Worm (Caenorhabditis elegans): ENCODE results near the gene mab-10.

DNA sequence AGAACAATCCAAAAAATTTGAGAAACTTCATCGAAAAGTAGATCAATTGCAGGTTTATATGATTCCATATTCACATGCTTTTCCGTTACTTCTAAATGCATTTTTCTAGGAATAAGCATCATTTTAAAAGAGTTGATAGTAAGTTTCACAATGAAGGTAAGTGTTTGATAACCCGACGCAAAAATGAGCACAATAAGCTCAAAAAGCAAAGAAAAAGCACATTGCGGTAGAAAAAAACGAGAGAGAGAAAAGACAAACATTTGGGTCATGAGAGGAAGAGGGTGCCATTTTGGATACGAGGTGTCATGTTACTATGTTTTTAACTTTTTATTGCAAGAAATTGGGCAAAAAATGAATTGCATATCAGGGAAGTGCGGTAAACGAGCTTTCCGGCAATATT lies 3.5 kb upstream of the mab-10 start, which contains the start of gene F59B10.6:
- no peak for TF ChIP-seq mxl-2 (GFP tag; conservative IDR thresholded peaks at IDR 0.05)
- no peak for TF ChIP-seq snpc-4 (tag; optimal IDR thresholded peaks at IDR 0.05)
- TF ChIP-seq unc-62 (GFP tag; optimal IDR thresholded peaks at IDR 0.05 in 1 of 2): no peak
- TF ChIP-seq unc-62 (tag; optimal IDR thresholded peaks at IDR 0.05): no peak
- no peak for TF ChIP-seq ama-1 (optimal IDR thresholded peaks at IDR 0.05)
- no peak for TF ChIP-seq zfp-3 (GFP tag; conservative IDR thresholded peaks at IDR 0.05)
- TF ChIP-seq zag-1 (tag; optimal IDR thresholded peaks at IDR 0.05): no peak
- TF ChIP-seq nhr-76 (tag; optimal IDR thresholded peaks at IDR 0.05): no peak
- TF ChIP-seq pha-4 (GFP tag; IDR thresholded peaks at IDR 0.05): no peak
- TF ChIP-seq pha-4 (tag; optimal IDR thresholded peaks at IDR 0.05): no peak
- TF ChIP-seq nhr-77 (tag; optimal IDR thresholded peaks at IDR 0.05): no peak
- no peak for TF ChIP-seq spr-1 (tag; optimal IDR thresholded peaks at IDR 0.05)
- TF ChIP-seq egl-43 (GFP tag; IDR thresholded peaks at IDR 0.05): no peak
- no peak for TF ChIP-seq arid-1 (GFP tag; conservative IDR thresholded peaks at IDR 0.05)
- no peak for TF ChIP-seq pqm-1 (tag; optimal IDR thresholded peaks at IDR 0.05)
